Worm (Caenorhabditis elegans): ENCODE results near the gene srlf-33.
A peak's percentile ranks its signal among the peaks of the same experiment; 100 is the strongest.

The srlf-33 gene

DNA sequence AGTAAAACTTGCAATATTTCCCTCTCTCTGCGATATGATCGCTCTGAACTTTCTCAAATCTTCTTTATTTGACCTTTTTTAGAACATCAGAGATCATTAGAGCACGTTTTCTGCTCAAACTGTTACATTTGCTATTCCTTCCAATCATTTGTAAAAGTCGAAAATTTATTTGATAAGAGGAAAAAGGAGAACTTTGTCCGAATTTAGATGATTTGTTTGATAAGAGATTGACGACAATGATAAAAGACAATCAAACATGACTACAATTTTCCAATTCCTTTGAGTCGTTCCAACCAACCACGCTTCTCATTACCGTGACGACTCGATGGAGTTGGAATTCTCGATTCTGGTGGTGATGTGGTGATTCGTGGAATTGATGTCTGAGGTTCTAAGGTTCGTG, 7.4 kb downstream of the srlf-33 start:
- TF ChIP-seq nhr-80 (tag; optimal IDR thresholded peaks at IDR 0.05) (peak; percentile 61), die-1 (tag; optimal IDR thresholded peaks at IDR 0.05) (no peak)

ce11 chrIV:11916907-11917306, 8.3 kb downstream of the srlf-33 start, which contains the start of gene ZK822.10:
ZK822.10 (plus strand) TSS chrIV:11917137.
- peak; percentile 48 for TF ChIP-seq unc-62 (GFP tag; optimal IDR thresholded peaks at IDR 0.05)
- no peak for TF ChIP-seq somi-1 (GFP tag; optimal IDR thresholded peaks at IDR 0.05)
- TF ChIP-seq cebp-1 (GFP tag; IDR thresholded peaks at IDR 0.05), result no peak
- peak; percentile 6 for TF ChIP-seq cebp-1 (tag; optimal IDR thresholded peaks at IDR 0.05)
- peak; percentile 74 for TF ChIP-seq nhr-80 (tag; optimal IDR thresholded peaks at IDR 0.05)
- TF ChIP-seq F49E8.2 (tag; optimal IDR thresholded peaks at IDR 0.05; ENCODE audit: insufficient read depth), result no peak

ce11 chrIV:11915768-11916453, 9.3 kb downstream of the srlf-33 start, which contains the start of gene ZK822.9:
ZK822.9 (plus strand) TSS chrIV:11915947.
- TF ChIP-seq B0261.1 (tag; optimal IDR thresholded peaks at IDR 0.05) (no peak), mes-4 (tag; optimal IDR thresholded peaks at IDR 0.05) (no peak), egl-44 (GFP tag; IDR thresholded peaks at IDR 0.05) (0 out of 2 replicates have a peak, but pooled peaks have one; percentile 8), hsf-1 (GFP tag; IDR thresholded peaks at IDR 0.05) (peak; percentile 79), Y53G8AR.9 (GFP tag; conservative IDR thresholded peaks at IDR 0.05) (0 out of 2 replicates have a peak, but pooled peaks have one; percentile 17), nhr-27 (tag; optimal IDR thresholded peaks at IDR 0.05) (no peak), nhr-80 (tag; optimal IDR thresholded peaks at IDR 0.05) (peak; percentile 65), attf-6 (GFP tag; IDR thresholded peaks at IDR 0.05) (no peak), let-607 (tag; optimal IDR thresholded peaks at IDR 0.05) (no peak), snpc-4 (GFP tag; optimal IDR thresholded peaks at IDR 0.05) (no peak), snpc-4 (tag; optimal IDR thresholded peaks at IDR 0.05) (peak in 1 of 4 experiments; percentile 6), ets-4 (GFP tag; optimal IDR thresholded peaks at IDR 0.05) (no peak), F23B12.7 (tag; optimal IDR thresholded peaks at IDR 0.05; ENCODE audit: insufficient read depth) (no peak), snpc-3.4 (tag; optimal IDR thresholded peaks at IDR 0.05) (peak; percentile 16), nfyb-1 (GFP tag; IDR thresholded peaks at IDR 0.05) (no peak), madf-8 (GFP tag; conservative IDR thresholded peaks at IDR 0.05) (no peak), ceh-58 (GFP tag; IDR thresholded peaks at IDR 0.05) (no peak), unc-62 (GFP tag; optimal IDR thresholded peaks at IDR 0.05) (peak; percentile 9), ceh-27 (GFP tag; optimal IDR thresholded peaks at IDR 0.05) (peak; percentile 35), hmg-1.2 (GFP tag; IDR thresholded peaks at IDR 0.05) (peak; percentile 63), F39B2.1 (GFP tag; IDR thresholded peaks at IDR 0.05) (no peak)

ce11 chrIV:11914837-11915737, 10.2 kb downstream of the srlf-33 start, which contains the start of gene fat-6:
fat-6 (minus strand) TSS chrIV:11915687.
- TF ChIP-seq mcd-1 (GFP tag; IDR thresholded peaks at IDR 0.05) (peak; percentile 11; the same call in 1 of the 2 replicates), madf-3 (GFP tag; IDR thresholded peaks at IDR 0.05) (0 out of 2 replicates have a peak, but pooled peaks have one; percentile 65), repo-1 (tag; optimal IDR thresholded peaks at IDR 0.05) (peak; percentile 75), lsl-1 (GFP tag; optimal IDR thresholded peaks at IDR 0.05) (no peak), xnd-1 (tag; optimal IDR thresholded peaks at IDR 0.05) (no peak), die-1 (tag; optimal IDR thresholded peaks at IDR 0.05) (no peak), F33H1.4 (GFP tag; IDR thresholded peaks at IDR 0.05) (peak; percentile 8; the same call in 1 of the 2 replicates), atf-7 (tag; optimal IDR thresholded peaks at IDR 0.05) (peak; percentile 8), F39B2.1 (GFP tag; IDR thresholded peaks at IDR 0.05) (no peak), ccch-3 (GFP tag; optimal IDR thresholded peaks at IDR 0.05) (no peak), nhr-80 (tag; optimal IDR thresholded peaks at IDR 0.05) (peak; percentile 43), madf-6 (GFP tag; IDR thresholded peaks at IDR 0.05) (0 out of 2 replicates have a peak, but pooled peaks have one; percentile 11), sptf-2 (GFP tag; optimal IDR thresholded peaks at IDR 0.05) (no peak), dox-1 (GFP tag; IDR thresholded peaks at IDR 0.05) (0 out of 2 replicates have a peak, but pooled peaks have one; percentile 14), pbrm-1 (GFP tag; IDR thresholded peaks at IDR 0.05) (peak; percentile 44; the same call in 1 of the 2 replicates), ekl-4 (GFP tag; IDR thresholded peaks at IDR 0.05) (0 out of 2 replicates have a peak, but pooled peaks have one; percentile 30), dpl-1 (GFP tag; optimal IDR thresholded peaks at IDR 0.05) (no peak)
